Fruit fly (Drosophila melanogaster): Measurements from ENCODE around the gene CG2116.

Gene CG2116

dm6 chrX:8135420-8135874 is 5.8 kb downstream of the CG2116 start, which contains the start of the genes cyr and CG2120:
TSS of gene cyr (minus strand) at chrX:8135713.
TSS of gene CG2120 (plus strand) at chrX:8135824.
- TF ChIP-seq sug (tag; optimal IDR thresholded peaks at IDR 0.05) (peak; percentile 68), CG14667 (GFP tag; IDR thresholded peaks at IDR 0.05) (no peak), CG10274 (GFP tag; optimal IDR thresholded peaks at IDR 0.05) (no peak), CG2129 (GFP tag; IDR thresholded peaks at IDR 0.05; ENCODE audit: partially characterized antibody) (no peak), mam (GFP tag; optimal IDR thresholded peaks at IDR 0.05) (no peak), trem (tag; optimal IDR thresholded peaks at IDR 0.05) (no peak), exex (tag; optimal IDR thresholded peaks at IDR 0.05) (peak; percentile 74), sens (GFP tag) (peak; percentile 13), CG34376 (GFP tag; optimal IDR thresholded peaks at IDR 0.05) (peak; percentile 56), CG8944 (GFP tag; optimal IDR thresholded peaks at IDR 0.05) (no peak), scrt (GFP tag; optimal IDR thresholded peaks at IDR 0.05) (no peak), lab (GFP tag; optimal IDR thresholded peaks at IDR 0.05) (peak; percentile 10), Ets65A (GFP tag) (no peak), kay (GFP tag; optimal IDR thresholded peaks at IDR 0.05) (no peak), CG10543 (GFP tag; optimal IDR thresholded peaks at IDR 0.05) (peak; percentile 14), Lim3 (GFP tag; IDR thresholded peaks at IDR 0.05) (no peak), CG4360 (GFP tag; IDR thresholded peaks at IDR 0.05) (no peak), lilli (GFP tag; optimal IDR thresholded peaks at IDR 0.05) (no peak), pzg (GFP tag; optimal IDR thresholded peaks at IDR 0.05) (no peak), mirr (GFP tag; optimal IDR thresholded peaks at IDR 0.05) (peak; percentile 17), slou (GFP tag; optimal IDR thresholded peaks at IDR 0.05) (no peak), bowl (GFP tag; IDR thresholded peaks at IDR 0.05) (no peak)

DNA sequence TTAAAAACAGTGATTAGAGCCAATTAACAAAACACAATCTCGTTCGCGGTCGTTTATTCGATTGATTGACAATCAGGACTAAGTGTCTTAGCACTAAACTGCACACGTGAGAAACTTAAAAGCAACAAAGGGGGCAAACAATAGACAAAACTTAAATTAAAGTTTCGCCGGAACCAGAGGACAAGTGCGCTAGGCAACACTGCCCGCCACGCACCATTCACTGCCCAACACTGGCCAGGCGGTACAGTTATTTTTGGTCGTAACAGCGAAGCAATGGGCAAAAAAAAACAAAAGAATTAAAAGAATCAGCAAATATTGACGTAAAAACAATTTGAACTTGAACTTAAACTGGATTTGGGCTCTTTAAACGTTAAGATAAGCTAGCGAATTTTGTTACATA is 7.7 kb downstream of the CG2116 start:
- TF ChIP-seq CG13287 (GFP tag; IDR thresholded peaks at IDR 0.05; ENCODE audit: partially characterized antibody): peak; percentile 45; the same call in 1 of the 2 replicates
- 0 out of 2 replicates have a peak, but pooled peaks have one; percentile 10 for TF ChIP-seq amos (GFP tag; IDR thresholded peaks at IDR 0.05; ENCODE audit: partially characterized antibody)
- TF ChIP-seq vfl (GFP tag; optimal IDR thresholded peaks at IDR 0.05): no peak
- no peak for TF ChIP-seq CG2202 (tag; optimal IDR thresholded peaks at IDR 0.05)
- TF ChIP-seq CG6791 (GFP tag; IDR thresholded peaks at IDR 0.05; ENCODE audit: partially characterized antibody): peak; percentile 45; the same call in 1 of the 3 replicates
- TF ChIP-seq CG3838 (GFP tag; optimal IDR thresholded peaks at IDR 0.05): no peak
- peak; percentile 17; the same call in 1 of the 3 replicates for TF ChIP-seq CG16813 (GFP tag; IDR thresholded peaks at IDR 0.05; ENCODE audit: partially characterized antibody)
- peak; percentile 21 for TF ChIP-seq CG10267 (tag; optimal IDR thresholded peaks at IDR 0.05)
- TF ChIP-seq CG14860 (GFP tag; IDR thresholded peaks at IDR 0.05; ENCODE audit: partially characterized antibody): 0 out of 3 replicates have a peak, but pooled peaks have one; percentile 31
- peak; percentile 98 for TF ChIP-seq stwl (tag; optimal IDR thresholded peaks at IDR 0.05)
- 0 out of 3 replicates have a peak, but pooled peaks have one; percentile 26 for TF ChIP-seq Doc3 (GFP tag; IDR thresholded peaks at IDR 0.05; ENCODE audit: partially characterized antibody)
- no peak for TF ChIP-seq Sry-δ (GFP tag; optimal IDR thresholded peaks at IDR 0.05)
- no peak for TF ChIP-seq CG4282 (GFP tag; optimal IDR thresholded peaks at IDR 0.05)

dm6 chrX:8140707-8141106 is 11.1 kb downstream of the CG2116 start:
- TF ChIP-seq CG2129 (GFP tag; IDR thresholded peaks at IDR 0.05; ENCODE audit: partially characterized antibody): no peak
- peak; percentile 28 for TF ChIP-seq CG17802 (tag; optimal IDR thresholded peaks at IDR 0.05)
- TF ChIP-seq Vsx1 (GFP tag; optimal IDR thresholded peaks at IDR 0.05): peak; percentile 42
- TF ChIP-seq fru (optimal IDR thresholded peaks at IDR 0.05): no peak
- TF ChIP-seq exex (tag; optimal IDR thresholded peaks at IDR 0.05): peak; percentile 73
- TF ChIP-seq pfk (GFP tag; optimal IDR thresholded peaks at IDR 0.05): peak; percentile 92
- TF ChIP-seq E2f2 (GFP tag; IDR thresholded peaks at IDR 0.05): no peak
- TF ChIP-seq sug (tag; optimal IDR thresholded peaks at IDR 0.05): peak; percentile 2
